Worm (Caenorhabditis elegans) whole organism, midembryonic: ENCODE results near the gene F54H12.10.

ENCODE experiments used
- flt-1 ChIP-seq: fragments of 200-800 bp; sonication (Bioruptor generic); IDR thresholded peaks from 2 replicates; pipeline ENCODE4 v1.3.6; 2022; ENCODE audit warnings: missing genetic modification characterization, missing compliant biosample characterization
- klf-2 ChIP-seq: fragments of 200-800 bp; sonication (Bioruptor generic); conservative IDR thresholded peaks from 2 replicates; pipeline ENCODE4 v1.3.6; 2022; ENCODE audit warnings: missing genetic modification reagents, missing genetic modification characterization, missing compliant biosample characterization
- med-1 ChIP-seq: sonication (generic microtip); optimal IDR thresholded peaks from 2 replicates; lab custom pipeline; 2017; ENCODE audit warnings: missing genetic modification characterization, mild to moderate bottlenecking, missing compliant biosample characterization, antibody characterized with exemption, missing genetic modification reagents; ENCODE audit not compliant: insufficient read depth
- ref-1 ChIP-seq: fragments of 200-800 bp; sonication (Bioruptor generic); conservative IDR thresholded peaks from 2 replicates; pipeline ENCODE4 v1.3.6; 2022; ENCODE audit warnings: missing genetic modification reagents, missing genetic modification characterization, missing compliant biosample characterization
- tab-1 ChIP-seq: fragments of 200-800 bp; sonication (Bioruptor generic); IDR thresholded peaks from 2 replicates; pipeline ENCODE4 v1.3.6; 2022; ENCODE audit warnings: missing genetic modification characterization, missing compliant biosample characterization
- ztf-23 ChIP-seq: fragments of 200-800 bp; sonication (Bioruptor generic); IDR thresholded peaks from 2 replicates; pipeline ENCODE4 v1.3.6; 2022; ENCODE audit warnings: missing genetic modification reagents, missing genetic modification characterization, missing compliant biosample characterization
- ztf-29 ChIP-seq: fragments of 200-800 bp; sonication (Bioruptor generic); IDR thresholded peaks from 2 replicates; pipeline ENCODE4 v1.3.6; 2022; ENCODE audit warnings: missing genetic modification reagents, missing genetic modification characterization, missing compliant biosample characterization

- no peak for TF ChIP-seq ref-1 (GFP tag; lab: Robert Waterston, UW)
- no peak for TF ChIP-seq flt-1 (GFP tag; lab: Robert Waterston, UW)
- TF ChIP-seq klf-2 (GFP tag; lab: Robert Waterston, UW) = no peak
- no peak for TF ChIP-seq ztf-23
- no peak for TF ChIP-seq ztf-29 (GFP tag; lab: Robert Waterston, UW)
- TF ChIP-seq tab-1 (GFP tag; lab: Robert Waterston, UW) = no peak
- no peak for TF ChIP-seq med-1 (GFP tag; lab: Kevin White, UChicago)
These were observed 15.3 kb upstream of the F54H12.10 start for ce11 chrIII:7973968-7974607.
